Worm (Caenorhabditis elegans) whole organism, L3 larva: Measurements from ENCODE around the gene F57E7.2.

Experiments
- aly-2 ChIP-seq: fragments of 150-350 bp; optimal IDR thresholded peaks from 2 replicates; lab custom pipeline; 2014; ENCODE audit warnings: missing biosample characterization, missing genetic modification characterization
- ceh-16 ChIP-seq: sonication (generic microtip); optimal IDR thresholded peaks from 2 replicates; lab custom pipeline; 2017; ENCODE audit warnings: missing biosample characterization, missing genetic modification characterization
- ceh-82 ChIP-seq: fragments of 150-350 bp; optimal IDR thresholded peaks from 2 replicates; lab custom pipeline; 2014; ENCODE audit warnings: missing biosample characterization, missing genetic modification characterization
- elt-3 ChIP-seq, 3 experiments: fragments of 150-350 bp in 1 of 3; sonication (generic microtip) in 2 of 3; optimal IDR thresholded peaks; 2 replicates in 2 of 3; 4 replicates in 1 of 3; lab custom pipeline; 2014 to 2017; ENCODE audit warnings: missing biosample characterization in 3 of 3, missing genetic modification characterization in 3 of 3
- fkh-2 ChIP-seq: fragments of 150-350 bp; optimal IDR thresholded peaks from 2 replicates; lab custom pipeline; 2014; ENCODE audit warnings: missing biosample characterization, missing genetic modification reagents, missing genetic modification characterization
- lin-39 ChIP-seq: fragments of 150-350 bp; optimal IDR thresholded peaks from 2 replicates; lab custom pipeline; 2018; ENCODE audit warnings: missing biosample characterization, missing genetic modification reagents, missing genetic modification characterization
- mdl-1 ChIP-seq: fragments of 150-350 bp; optimal IDR thresholded peaks from 2 replicates; lab custom pipeline; 2014; ENCODE audit warnings: missing biosample characterization, missing genetic modification characterization
- tbx-2 ChIP-seq: sonication (generic microtip); optimal IDR thresholded peaks from 2 replicates; lab custom pipeline; 2016; ENCODE audit warnings: mild to moderate bottlenecking, missing genetic modification characterization, missing compliant biosample characterization
- ztf-11 ChIP-seq: fragments of 150-350 bp; optimal IDR thresholded peaks from 2 replicates; lab custom pipeline; 2014; ENCODE audit warnings: missing biosample characterization, missing genetic modification characterization
- ztf-4 ChIP-seq: fragments of 150-350 bp; optimal IDR thresholded peaks from 2 replicates; lab custom pipeline; 2014; ENCODE audit warnings: missing biosample characterization, missing genetic modification characterization

ce11 chrV:16499006-16499405 is 16.1 kb upstream of the F57E7.2 start, which contains the start of gene F36D3.1:
- TF ChIP-seq ceh-16 (no peak), lin-39 (tag; lab: Kevin White, UChicago) (no peak), ztf-11 (tag; lab: Kevin White, UChicago) (no peak), elt-3 (tag; optimal IDR thresholded peaks at IDR 0.05; lab: Kevin White, UChicago) (no peak), tbx-2 (tag; lab: Kevin White, UChicago) (no peak), aly-2 (tag; lab: Kevin White, UChicago) (no peak), fkh-2 (tag; lab: Kevin White, UChicago) (no peak), ztf-4 (tag; lab: Kevin White, UChicago) (no peak), mdl-1 (no peak), ceh-82 (tag; lab: Kevin White, UChicago) (no peak)
